Fruit fly (Drosophila melanogaster) Kc167 (cell line): ENCODE results near the gene CG12010.

ENCODE experiments used
- Myc ChIP-seq: fragments of >200 bp; optimal IDR thresholded peaks from 2 replicates; lab custom pipeline; 2017; ENCODE audit warnings: missing external identifiers
- Sin3A ChIP-seq: fragments of >200 bp; optimal IDR thresholded peaks from 2 replicates; lab custom pipeline; 2018; ENCODE audit warnings: missing external identifiers
- h ChIP-seq: fragments of >200 bp; optimal IDR thresholded peaks from 3 replicates; lab custom pipeline; 2018; ENCODE audit warnings: missing external identifiers
- insv ChIP-seq: fragments of >200 bp; optimal IDR thresholded peaks from 3 replicates; lab custom pipeline; 2018; ENCODE audit warnings: missing external identifiers
- psq ChIP-seq: fragments of >200 bp; optimal IDR thresholded peaks from 2 replicates; lab custom pipeline; 2017; ENCODE audit warnings: missing external identifiers
- ttk ChIP-seq: sonication (Bioruptor generic); optimal IDR thresholded peaks from 2 replicates; lab custom pipeline; 2017; ENCODE audit warnings: missing external identifiers

The CG12010 gene

DNA sequence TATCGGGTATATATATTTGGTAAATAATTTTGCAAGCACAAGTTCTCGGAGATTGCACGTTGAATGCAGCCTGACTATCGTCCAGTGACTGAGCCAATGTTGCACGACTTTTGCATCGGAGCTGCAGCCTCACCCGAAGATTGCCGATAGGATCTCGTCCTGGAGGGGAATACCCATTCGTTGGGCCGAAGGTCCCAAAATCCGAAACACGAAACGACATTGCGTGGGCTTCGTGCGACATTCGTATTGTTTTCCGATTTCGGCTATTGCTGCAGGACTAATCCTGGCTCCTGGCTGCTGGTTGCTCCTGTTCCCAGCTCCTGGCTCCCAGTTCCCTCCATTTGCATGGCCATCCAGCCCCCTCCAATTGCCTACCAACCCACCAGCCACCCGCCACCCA is 50.8 kb downstream of the CG12010 start, which contains the start of gene sty:
TSS of gene sty (minus strand) at position 90 of the 400 bp plus-strand sequence.
- TF ChIP-seq Sin3A, result no peak
- TF ChIP-seq h (lab: Kevin White, UChicago), result no peak
- no peak for TF ChIP-seq Myc
- TF ChIP-seq ttk (lab: Kevin White, UChicago), result no peak
- TF ChIP-seq insv (lab: Kevin White, UChicago), result no peak
- no peak for TF ChIP-seq psq (lab: Kevin White, UChicago)
